Fruit fly (Drosophila melanogaster) whole organism, embryonic: ENCODE measurements around the gene Sytbeta.

Source experiments
- CG10959 ChIP-seq: fragments of 200-800 bp; sonication (Bioruptor generic); IDR thresholded peaks from 2 replicates; pipeline ENCODE4 v1.3.6; 2022; ENCODE audit warnings: missing biosample characterization, missing genetic modification characterization
- CG12104 ChIP-seq: fragments of 200-800 bp; sonication (Bioruptor generic); optimal IDR thresholded peaks from 3 replicates; lab custom pipeline; 2016; ENCODE audit warnings: missing biosample characterization, missing genetic modification characterization
- CG12659 ChIP-seq: fragments of 200-800 bp; sonication (Bioruptor generic); optimal IDR thresholded peaks from 3 replicates; lab custom pipeline; 2017; ENCODE audit warnings: mild to moderate bottlenecking, missing biosample characterization, missing genetic modification reagents, missing genetic modification characterization
- CG13123 ChIP-seq: fragments of 200-800 bp; sonication (Bioruptor generic); optimal IDR thresholded peaks from 2 replicates; lab custom pipeline; 2016; ENCODE audit warnings: missing biosample characterization, missing genetic modification characterization
- CG13296 ChIP-seq: fragments of 200-800 bp; sonication (Bioruptor generic); optimal IDR thresholded peaks from 3 replicates; lab custom pipeline; 2018; ENCODE audit warnings: missing biosample characterization, mild to moderate bottlenecking, missing genetic modification characterization
- CG13894 ChIP-seq: fragments of 200-800 bp; sonication (Bioruptor generic); optimal IDR thresholded peaks from 3 replicates; lab custom pipeline; 2018; ENCODE audit warnings: missing biosample characterization, mild to moderate bottlenecking, missing genetic modification characterization, moderate library complexity
- CG15514 ChIP-seq: fragments of 200-800 bp; sonication (Bioruptor generic); optimal IDR thresholded peaks from 3 replicates; lab custom pipeline; 2017; ENCODE audit warnings: missing biosample characterization, missing genetic modification characterization, mild to moderate bottlenecking, moderate library complexity, missing genetic modification reagents
- CG1602 ChIP-seq: fragments of 200-800 bp; sonication (Bioruptor generic); optimal IDR thresholded peaks from 3 replicates; lab custom pipeline; 2016; ENCODE audit warnings: missing biosample characterization, missing genetic modification characterization
- CG18476 ChIP-seq: fragments of 200-800 bp; sonication (Bioruptor generic); optimal IDR thresholded peaks from 2 replicates; lab custom pipeline; 2016; ENCODE audit warnings: missing biosample characterization, mild to moderate bottlenecking, missing genetic modification characterization
- CG3281 ChIP-seq: fragments of 200-800 bp; sonication (Bioruptor generic); optimal IDR thresholded peaks from 3 replicates; lab custom pipeline; 2017; ENCODE audit warnings: missing biosample characterization, mild to moderate bottlenecking, missing genetic modification characterization
- CG33557 ChIP-seq: fragments of 200-800 bp; sonication (Bioruptor generic); optimal IDR thresholded peaks from 2 replicates; lab custom pipeline; 2019; ENCODE audit warnings: missing biosample characterization, mild to moderate bottlenecking, missing genetic modification characterization, moderate library complexity
- CG4282 ChIP-seq: fragments of 200-800 bp; sonication (Bioruptor generic); optimal IDR thresholded peaks from 2 replicates; lab custom pipeline; 2016; ENCODE audit warnings: missing biosample characterization, missing genetic modification characterization
- CG4730 ChIP-seq: fragments of 200-800 bp; sonication (Bioruptor generic); IDR thresholded peaks from 2 replicates; pipeline ENCODE4 v1.3.6; 2022; ENCODE audit warnings: missing biosample characterization, missing genetic modification characterization
- CG5953 ChIP-seq: fragments of 200-800 bp; sonication (Bioruptor generic); IDR thresholded peaks from 2 replicates; pipeline ENCODE4 v1.3.6; 2022; ENCODE audit warnings: missing biosample characterization, missing genetic modification characterization
- CG6689 ChIP-seq: fragments of 200-800 bp; sonication (Bioruptor generic); IDR thresholded peaks from 2 replicates; pipeline ENCODE4 v1.3.6; 2022; ENCODE audit warnings: missing biosample characterization, missing genetic modification characterization
- CG9727 ChIP-seq: fragments of 200-800 bp; sonication (Bioruptor generic); optimal IDR thresholded peaks from 3 replicates; lab custom pipeline; 2017; ENCODE audit warnings: missing biosample characterization, mild to moderate bottlenecking, missing genetic modification characterization
- CG9876 ChIP-seq: fragments of 200-800 bp; sonication (Bioruptor generic); optimal IDR thresholded peaks from 2 replicates; lab custom pipeline; 2016; ENCODE audit warnings: missing biosample characterization, missing genetic modification characterization
- CkIIα-i1 ChIP-seq: fragments of 200-800 bp; sonication (Bioruptor generic); IDR thresholded peaks from 2 replicates; pipeline ENCODE4 v1.3.6; 2022; ENCODE audit warnings: missing biosample characterization, missing genetic modification characterization
- CoRest ChIP-seq: fragments of 200-800 bp; sonication (Bioruptor generic); optimal IDR thresholded peaks from 3 replicates; lab custom pipeline; 2018; ENCODE audit warnings: missing biosample characterization, mild to moderate bottlenecking, missing genetic modification characterization, moderate library complexity
- Dbx ChIP-seq: fragments of 200-800 bp; sonication (Bioruptor generic); IDR thresholded peaks from 3 replicates; pipeline ENCODE4 v1.3.6; 2022; ENCODE audit warnings: missing biosample characterization, missing genetic modification characterization
- Dll ChIP-seq: fragments of 200-800 bp; sonication (Bioruptor generic); IDR thresholded peaks from 4 replicates; pipeline ENCODE4 v1.3.6; 2022; ENCODE audit warnings: missing biosample characterization, missing genetic modification characterization; ENCODE audit not compliant: partially characterized antibody
- Dp ChIP-seq: fragments of 200-800 bp; sonication (Bioruptor generic); optimal IDR thresholded peaks from 2 replicates; lab custom pipeline; 2018; ENCODE audit warnings: missing biosample characterization, mild to moderate bottlenecking, missing genetic modification characterization, moderate library complexity
- Drgx ChIP-seq: fragments of 200-800 bp; sonication (Bioruptor generic); IDR thresholded peaks from 2 replicates; pipeline ENCODE4 v1.3.6; 2022; ENCODE audit warnings: missing biosample characterization, missing genetic modification characterization
- Ets65A ChIP-seq: fragments of 200-800 bp; sonication (Bioruptor generic); peaks from one replicate; lab custom pipeline; 2016; ENCODE audit warnings: missing biosample characterization, missing genetic modification characterization
- Fer2 ChIP-seq: fragments of 200-800 bp; sonication (Bioruptor generic); optimal IDR thresholded peaks from 2 replicates; lab custom pipeline; 2018; ENCODE audit warnings: missing biosample characterization, mild to moderate bottlenecking, missing genetic modification characterization, moderate library complexity
- MTF-1 ChIP-seq: fragments of 200-800 bp; sonication (Bioruptor generic); optimal IDR thresholded peaks from 2 replicates; lab custom pipeline; 2018; ENCODE audit warnings: missing biosample characterization, mild to moderate bottlenecking, missing genetic modification characterization, borderline replicate concordance
- Mes4 ChIP-seq: fragments of 200-800 bp; sonication (Bioruptor generic); optimal IDR thresholded peaks from 2 replicates; lab custom pipeline; 2016; ENCODE audit warnings: missing biosample characterization, missing genetic modification characterization
- Myb ChIP-seq: fragments of 200-800 bp; sonication (Bioruptor generic); optimal IDR thresholded peaks from 2 replicates; lab custom pipeline; 2016; ENCODE audit warnings: missing biosample characterization, missing genetic modification characterization
- Optix ChIP-seq: fragments of 200-800 bp; sonication (Bioruptor generic); IDR thresholded peaks from 3 replicates; pipeline ENCODE4 v1.3.6; 2022; ENCODE audit warnings: missing biosample characterization, missing genetic modification characterization
- Scr ChIP-seq: fragments of 200-800 bp; sonication (Bioruptor generic); IDR thresholded peaks from 2 replicates; pipeline ENCODE4 v1.3.6; 2022; ENCODE audit warnings: missing biosample characterization, missing genetic modification characterization; ENCODE audit not compliant: partially characterized antibody
- Six4 ChIP-seq: fragments of 200-800 bp; sonication (Bioruptor generic); optimal IDR thresholded peaks from 2 replicates; lab custom pipeline; 2016; ENCODE audit warnings: missing biosample characterization, missing genetic modification characterization
- abd-A ChIP-seq: fragments of 200-800 bp; sonication (Bioruptor generic); optimal IDR thresholded peaks from 3 replicates; lab custom pipeline; 2019; ENCODE audit warnings: missing biosample characterization, mild to moderate bottlenecking, missing genetic modification characterization, moderate library complexity
- ara ChIP-seq: fragments of 200-800 bp; sonication (Bioruptor generic); IDR thresholded peaks from 2 replicates; pipeline ENCODE4 v1.3.6; 2022; ENCODE audit warnings: missing biosample characterization, missing genetic modification characterization
- bbx ChIP-seq: fragments of 200-800 bp; sonication (Bioruptor generic); IDR thresholded peaks from 2 replicates; pipeline ENCODE4 v1.3.6; 2022; ENCODE audit warnings: missing biosample characterization, missing genetic modification characterization; ENCODE audit not compliant: partially characterized antibody
- br ChIP-seq: fragments of >200 bp; optimal IDR thresholded peaks from 2 replicates; lab custom pipeline; 2017
- cad ChIP-seq: fragments of >200 bp; optimal IDR thresholded peaks from 2 replicates; lab custom pipeline; 2017; ENCODE audit warnings: missing biosample characterization, missing genetic modification characterization
- ci ChIP-seq: fragments of 200-800 bp; sonication (Bioruptor generic); IDR thresholded peaks from 3 replicates; pipeline ENCODE4 v1.3.6; 2022; ENCODE audit warnings: missing biosample characterization, missing genetic modification characterization
- crp ChIP-seq, 2 experiments: fragments of 200-800 bp; sonication (Bioruptor generic); optimal IDR thresholded peaks; 2 replicates in 1 of 2; 3 replicates in 1 of 2; lab custom pipeline; 2017; ENCODE audit warnings: missing biosample characterization in 2 of 2, missing genetic modification characterization in 2 of 2, mild to moderate bottlenecking in 1 of 2, moderate library complexity in 1 of 2
- dmrt11E ChIP-seq: fragments of 200-800 bp; sonication (Bioruptor generic); optimal IDR thresholded peaks from 3 replicates; lab custom pipeline; 2018; ENCODE audit warnings: missing biosample characterization, mild to moderate bottlenecking, missing genetic modification characterization, moderate library complexity
- fd102C ChIP-seq: fragments of 200-800 bp; sonication (Bioruptor generic); optimal IDR thresholded peaks from 2 replicates; lab custom pipeline; 2018; ENCODE audit warnings: missing biosample characterization, mild to moderate bottlenecking, missing genetic modification characterization, moderate library complexity
- hbn ChIP-seq: fragments of 200-800 bp; sonication (Bioruptor generic); IDR thresholded peaks from 2 replicates; pipeline ENCODE4 v1.3.6; 2022; ENCODE audit warnings: missing biosample characterization, missing genetic modification characterization; ENCODE audit not compliant: partially characterized antibody
- knrl ChIP-seq: fragments of 200-800 bp; sonication (Bioruptor generic); IDR thresholded peaks from 3 replicates; pipeline ENCODE4 v1.3.6; 2022; ENCODE audit warnings: missing biosample characterization, missing genetic modification characterization; ENCODE audit not compliant: partially characterized antibody
- luna ChIP-seq: fragments of 200-800 bp; sonication (Bioruptor generic); optimal IDR thresholded peaks from 2 replicates; lab custom pipeline; 2016; ENCODE audit warnings: missing biosample characterization, missing genetic modification characterization
- nmo ChIP-seq: fragments of 200-800 bp; sonication (Bioruptor generic); optimal IDR thresholded peaks from 2 replicates; lab custom pipeline; 2018; ENCODE audit warnings: missing biosample characterization, mild to moderate bottlenecking, missing genetic modification characterization, moderate library complexity
- pb ChIP-seq: fragments of 200-800 bp; sonication (Bioruptor generic); optimal IDR thresholded peaks from 3 replicates; lab custom pipeline; 2016; ENCODE audit warnings: missing biosample characterization, missing genetic modification characterization
- pnt ChIP-seq: fragments of 200-800 bp; sonication (Bioruptor generic); optimal IDR thresholded peaks from 3 replicates; lab custom pipeline; 2016; ENCODE audit warnings: missing biosample characterization, missing genetic modification characterization
- schlank ChIP-seq: fragments of 200-800 bp; sonication (Bioruptor generic); optimal IDR thresholded peaks from 2 replicates; lab custom pipeline; 2018; ENCODE audit warnings: missing biosample characterization, mild to moderate bottlenecking, missing genetic modification characterization
- slou ChIP-seq: fragments of 200-800 bp; sonication (Bioruptor generic); optimal IDR thresholded peaks from 3 replicates; lab custom pipeline; 2016; ENCODE audit warnings: missing biosample characterization, missing genetic modification characterization
- trh ChIP-seq: fragments of 200-800 bp; sonication (Bioruptor generic); optimal IDR thresholded peaks from 2 replicates; lab custom pipeline; 2016; ENCODE audit warnings: missing biosample characterization, missing genetic modification characterization
- vnd ChIP-seq: fragments of 200-800 bp; sonication (Bioruptor generic); IDR thresholded peaks from 3 replicates; pipeline ENCODE4 v1.3.6; 2022; ENCODE audit warnings: missing biosample characterization, missing genetic modification characterization; ENCODE audit not compliant: partially characterized antibody

The Sytbeta gene

DNA sequence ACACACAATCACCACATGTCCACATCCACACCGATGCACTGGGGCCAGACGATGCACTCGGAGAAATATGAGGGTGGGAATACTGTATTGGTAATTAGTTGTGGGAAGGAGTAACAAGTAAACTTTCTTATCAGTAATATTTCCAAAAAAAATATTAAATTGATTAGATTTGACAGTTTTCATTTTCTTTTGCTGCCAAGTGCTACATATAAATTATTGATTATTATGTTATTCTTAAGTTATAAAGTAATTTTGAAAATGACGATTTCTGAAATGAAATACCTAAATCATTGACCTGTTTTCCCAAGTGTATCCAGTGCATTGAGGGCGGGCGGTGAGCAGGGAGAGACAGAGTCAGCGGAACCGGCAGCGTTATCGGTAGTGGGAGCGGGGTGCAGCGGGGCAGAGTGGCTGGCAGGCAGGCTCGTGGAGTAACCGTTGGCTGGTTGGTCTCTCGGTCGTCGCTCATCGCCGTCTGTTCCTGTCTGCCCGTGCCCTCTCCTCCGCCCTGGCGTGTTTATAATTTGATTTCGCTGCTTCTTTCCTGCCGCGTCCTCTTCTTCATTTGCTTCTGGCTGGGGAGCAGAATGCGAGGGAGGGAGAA is 43.1 kb upstream of the Sytbeta start (continued):
- no peak for TF ChIP-seq CG13123
- no peak for TF ChIP-seq Scr
- TF ChIP-seq Optix: no peak
- TF ChIP-seq Six4 (GFP tag; lab: Kevin White, UChicago): peak; percentile 47
- TF ChIP-seq CG13894: no peak
- TF ChIP-seq CG1602 (GFP tag; lab: Kevin White, UChicago): peak; percentile 43
- TF ChIP-seq pnt: peak; percentile 8
- TF ChIP-seq cad (GFP tag; lab: Kevin White, UChicago): no peak
- no peak for TF ChIP-seq hbn
- no peak for TF ChIP-seq Dbx (GFP tag; lab: Robert Waterston, UW)
- no peak for TF ChIP-seq CG13296 (GFP tag; lab: Kevin White, UChicago)
- TF ChIP-seq ara (GFP tag; lab: Robert Waterston, UW): no peak
- TF ChIP-seq abd-A (tag; lab: Kevin White, UChicago): no peak
- TF ChIP-seq CoRest (tag; lab: Kevin White, UChicago): peak; percentile 60
- no peak for TF ChIP-seq CG12659 (GFP tag; lab: Kevin White, UChicago)
- no peak for TF ChIP-seq CG15514 (GFP tag; lab: Kevin White, UChicago)
- no peak for TF ChIP-seq CG4730 (GFP tag; lab: Robert Waterston, UW)
- no peak for TF ChIP-seq CG9876 (GFP tag; lab: Kevin White, UChicago)
- TF ChIP-seq Drgx (GFP tag; lab: Robert Waterston, UW): peak; percentile 87
- peak; percentile 44 for TF ChIP-seq CG3281 (GFP tag; lab: Kevin White, UChicago)
- TF ChIP-seq CG9727 (GFP tag; lab: Kevin White, UChicago): peak; percentile 82
- no peak for TF ChIP-seq pb (GFP tag; lab: Kevin White, UChicago)
- peak; percentile 36; the same call in 1 of the 3 replicates for TF ChIP-seq ci (GFP tag; lab: Robert Waterston, UW)
- no peak for TF ChIP-seq fd102C (GFP tag; lab: Kevin White, UChicago)
- TF ChIP-seq knrl (GFP tag; lab: Robert Waterston, UW): no peak
- no peak for TF ChIP-seq luna (GFP tag; lab: Kevin White, UChicago)
- no peak for TF ChIP-seq Myb (GFP tag; lab: Kevin White, UChicago)
- no peak for TF ChIP-seq CG12104 (GFP tag; lab: Kevin White, UChicago)
- TF ChIP-seq CG5953: no peak
- TF ChIP-seq CG10959 (GFP tag; lab: Robert Waterston, UW): 0 out of 2 replicates have a peak, but pooled peaks have one; percentile 7
- peak; percentile 31; the same call in 1 of the 2 replicates for TF ChIP-seq CG6689 (GFP tag; lab: Robert Waterston, UW)
- no peak for TF ChIP-seq CkIIα-i1 (GFP tag; lab: Robert Waterston, UW)
- TF ChIP-seq CG4282: no peak
- no peak for TF ChIP-seq Dll (GFP tag; lab: Robert Waterston, UW)
- peak; percentile 70 for TF ChIP-seq CG33557 (GFP tag; lab: Kevin White, UChicago)
- no peak for TF ChIP-seq bbx (GFP tag; lab: Robert Waterston, UW)
- no peak for TF ChIP-seq schlank (tag; lab: Kevin White, UChicago)
- TF ChIP-seq crp (GFP tag; optimal IDR thresholded peaks at IDR 0.05; lab: Kevin White, UChicago): peak in 1 of 2 experiments; percentile 7
- peak; percentile 79 for TF ChIP-seq dmrt11E (tag; lab: Kevin White, UChicago)
- TF ChIP-seq br (lab: Kevin White, UChicago): no peak
- no peak for TF ChIP-seq trh (GFP tag; lab: Kevin White, UChicago)
- peak; percentile 75 for TF ChIP-seq Ets65A (GFP tag; lab: Kevin White, UChicago)
- peak; percentile 11 for TF ChIP-seq CG18476 (GFP tag; lab: Kevin White, UChicago)
- TF ChIP-seq Mes4: no peak
- no peak for TF ChIP-seq MTF-1 (GFP tag; lab: Kevin White, UChicago)
- TF ChIP-seq vnd: no peak
- TF ChIP-seq nmo (GFP tag; lab: Kevin White, UChicago): peak; percentile 80
- TF ChIP-seq Fer2 (tag; lab: Kevin White, UChicago): no peak
- TF ChIP-seq Dp (GFP tag; lab: Kevin White, UChicago): no peak
- no peak for TF ChIP-seq slou
